Worm (Caenorhabditis elegans) whole organism, L4 larva: ENCODE measurements around the gene gpa-6.
A peak's percentile ranks its signal among the peaks of the same experiment; 100 is the strongest.

ENCODE experiments used
- F26F4.8 ChIP-seq: fragments of 200-800 bp; sonication (Bioruptor generic); conservative IDR thresholded peaks from 2 replicates; pipeline ENCODE4 v1.3.6; 2022; ENCODE audit warnings: missing genetic modification characterization, missing compliant biosample characterization
- F49E8.2 ChIP-seq: sonication (generic microtip); optimal IDR thresholded peaks from 2 replicates; lab custom pipeline; 2016; ENCODE audit warnings: missing compliant biosample characterization, mild to moderate bottlenecking, missing genetic modification characterization, borderline replicate concordance
- R02D3.7 ChIP-seq: fragments of 150-350 bp; sonication (generic microtip); optimal IDR thresholded peaks from 3 replicates; lab custom pipeline; 2014; ENCODE audit warnings: missing biosample characterization, missing genetic modification characterization
- Y48G9A.11 ChIP-seq: fragments of 200-800 bp; sonication (Bioruptor generic); IDR thresholded peaks from 2 replicates; pipeline ENCODE4 v1.3.6; 2022; ENCODE audit warnings: missing genetic modification reagents, missing genetic modification characterization, missing compliant biosample characterization
- ZK337.2 ChIP-seq: fragments of 200-800 bp; sonication (Bioruptor generic); IDR thresholded peaks from 2 replicates; pipeline ENCODE4 v1.3.6; 2022; ENCODE audit warnings: missing genetic modification reagents, missing genetic modification characterization, missing compliant biosample characterization
- aha-1 ChIP-seq: fragments of 150-350 bp; peaks from one replicate; lab custom pipeline; 2014; ENCODE audit warnings: missing biosample characterization, missing genetic modification characterization
- aly-2 ChIP-seq: sonication (generic microtip); optimal IDR thresholded peaks from 2 replicates; lab custom pipeline; 2018; ENCODE audit warnings: missing biosample characterization, missing genetic modification characterization
- ceh-28 ChIP-seq: fragments of 150-350 bp; optimal IDR thresholded peaks from 2 replicates; lab custom pipeline; 2014; ENCODE audit warnings: missing biosample characterization, missing genetic modification reagents, missing genetic modification characterization
- ceh-44 ChIP-seq: fragments of 200-800 bp; sonication (Bioruptor generic); IDR thresholded peaks from 2 replicates; pipeline ENCODE4 v1.3.6; 2022; ENCODE audit warnings: missing genetic modification reagents, missing genetic modification characterization, missing compliant biosample characterization
- ceh-82 ChIP-seq: sonication (generic microtip); optimal IDR thresholded peaks from 2 replicates; lab custom pipeline; 2017; ENCODE audit warnings: missing biosample characterization, missing genetic modification characterization
- ces-1 ChIP-seq: fragments of 150-350 bp; sonication (generic microtip); optimal IDR thresholded peaks from 4 replicates; lab custom pipeline; 2014; ENCODE audit warnings: missing biosample characterization, missing genetic modification reagents, missing genetic modification characterization
- cey-2 ChIP-seq: sonication (generic microtip); optimal IDR thresholded peaks from 3 replicates; lab custom pipeline; 2017; ENCODE audit warnings: missing genetic modification characterization, mild to moderate bottlenecking, missing compliant biosample characterization, antibody characterized with exemption, borderline replicate concordance; ENCODE audit not compliant: insufficient read depth
- ctbp-1 ChIP-seq: fragments of 200-800 bp; sonication (Bioruptor generic); IDR thresholded peaks from 2 replicates; pipeline ENCODE4 v1.3.6; 2022; ENCODE audit warnings: missing genetic modification reagents, missing genetic modification characterization, missing compliant biosample characterization
- daf-12 ChIP-seq: fragments of 150-350 bp; optimal IDR thresholded peaks from 2 replicates; lab custom pipeline; 2014; ENCODE audit warnings: missing biosample characterization, missing genetic modification reagents, missing genetic modification characterization
- daf-19 ChIP-seq: fragments of 200-800 bp; sonication (Bioruptor generic); conservative IDR thresholded peaks from 2 replicates; pipeline ENCODE4 v1.3.6; 2022; ENCODE audit warnings: missing genetic modification characterization, missing compliant biosample characterization
- daf-8 ChIP-seq: fragments of 200-800 bp; sonication (Bioruptor generic); IDR thresholded peaks from 2 replicates; pipeline ENCODE4 v1.3.6; 2022; ENCODE audit warnings: missing genetic modification characterization, missing compliant biosample characterization
- dmd-8 ChIP-seq: fragments of 200-800 bp; sonication (Bioruptor generic); IDR thresholded peaks from 2 replicates; pipeline ENCODE4 v1.3.6; 2022; ENCODE audit warnings: missing genetic modification characterization, missing compliant biosample characterization
- dpl-1 ChIP-seq: fragments of 150-350 bp; optimal IDR thresholded peaks from 2 replicates; lab custom pipeline; 2014; ENCODE audit warnings: missing biosample characterization, missing genetic modification reagents, missing genetic modification characterization
- egl-27 ChIP-seq: sonication (generic microtip); optimal IDR thresholded peaks from 3 replicates; lab custom pipeline; 2017; ENCODE audit warnings: missing biosample characterization, missing genetic modification reagents, missing genetic modification characterization
- egl-43 ChIP-seq: fragments of 200-800 bp; sonication (Bioruptor generic); IDR thresholded peaks from 2 replicates; pipeline ENCODE4 v1.3.6; 2022; ENCODE audit warnings: missing genetic modification reagents, missing genetic modification characterization, missing compliant biosample characterization
- fkh-10 ChIP-seq: fragments of 150-350 bp; optimal IDR thresholded peaks from 2 replicates; lab custom pipeline; 2014; ENCODE audit warnings: missing biosample characterization, missing genetic modification reagents, missing genetic modification characterization
- hlh-30 ChIP-seq: sonication (generic microtip); optimal IDR thresholded peaks from 2 replicates; lab custom pipeline; 2017; ENCODE audit warnings: antibody characterized with exemption, mild to moderate bottlenecking, missing genetic modification characterization, missing compliant biosample characterization; ENCODE audit not compliant: insufficient read depth
- jun-1 ChIP-seq: fragments of 150-350 bp; optimal IDR thresholded peaks from 2 replicates; lab custom pipeline; 2014; ENCODE audit warnings: missing biosample characterization, missing genetic modification reagents, missing genetic modification characterization
- lin-38 ChIP-seq: fragments of 200-800 bp; sonication (Bioruptor generic); IDR thresholded peaks from 2 replicates; pipeline ENCODE4 v1.3.6; 2022; ENCODE audit warnings: missing genetic modification reagents, missing genetic modification characterization, missing compliant biosample characterization
- lin-39 ChIP-seq: fragments of 150-350 bp; optimal IDR thresholded peaks from 2 replicates; lab custom pipeline; 2014; ENCODE audit warnings: missing biosample characterization, missing genetic modification reagents, missing genetic modification characterization
- lsy-2 ChIP-seq, 2 experiments: fragments of 150-350 bp in 1 of 2; sonication (generic microtip) in 1 of 2; optimal IDR thresholded peaks; 2 replicates each; lab custom pipeline; 2014 to 2017; ENCODE audit warnings: missing biosample characterization in 2 of 2, missing genetic modification characterization in 2 of 2
- mdt-29 ChIP-seq: fragments of 200-800 bp; sonication (Bioruptor generic); IDR thresholded peaks from 2 replicates; pipeline ENCODE4 v1.3.6; 2022; ENCODE audit warnings: missing genetic modification reagents, missing genetic modification characterization, missing compliant biosample characterization
- mep-1 ChIP-seq: fragments of 150-350 bp; sonication (generic microtip); optimal IDR thresholded peaks from 3 replicates; lab custom pipeline; 2014; ENCODE audit warnings: missing biosample characterization, missing genetic modification characterization
- mes-2 ChIP-seq: sonication (generic microtip); optimal IDR thresholded peaks from 2 replicates; lab custom pipeline; 2016; ENCODE audit warnings: missing genotype, mild to moderate bottlenecking, missing genetic modification characterization, missing compliant biosample characterization; ENCODE audit not compliant: poor library complexity, severe bottlenecking
- mxl-3 ChIP-seq: fragments of 200-800 bp; sonication (Bioruptor generic); optimal IDR thresholded peaks from 2 replicates; lab custom pipeline; 2018; ENCODE audit warnings: mild to moderate bottlenecking, missing genetic modification characterization, missing compliant biosample characterization
- nhr-102 ChIP-seq: sonication (generic microtip); optimal IDR thresholded peaks from 2 replicates; lab custom pipeline; 2016; ENCODE audit warnings: mild to moderate bottlenecking, missing genetic modification characterization, moderate library complexity, missing compliant biosample characterization
- nhr-25 ChIP-seq: sonication (generic microtip); optimal IDR thresholded peaks from 2 replicates; lab custom pipeline; 2017; ENCODE audit warnings: missing genetic modification characterization, mild to moderate bottlenecking, missing compliant biosample characterization, antibody characterized with exemption, moderate library complexity, borderline replicate concordance; ENCODE audit not compliant: insufficient read depth
- nhr-28 ChIP-seq: fragments of 150-350 bp; optimal IDR thresholded peaks from 2 replicates; lab custom pipeline; 2014; ENCODE audit warnings: missing biosample characterization, missing genetic modification characterization
- nhr-42 ChIP-seq: fragments of 200-800 bp; sonication (Bioruptor generic); IDR thresholded peaks from 2 replicates; pipeline ENCODE4 v1.3.6; 2022; ENCODE audit warnings: missing genetic modification characterization, missing compliant biosample characterization
- nhr-6 ChIP-seq: fragments of 150-350 bp; optimal IDR thresholded peaks from 2 replicates; lab custom pipeline; 2014; ENCODE audit warnings: missing biosample characterization, missing genetic modification characterization
- saeg-2 ChIP-seq: fragments of 200-800 bp; sonication (Bioruptor generic); IDR thresholded peaks from 2 replicates; pipeline ENCODE4 v1.3.6; 2022; ENCODE audit warnings: missing genetic modification reagents, missing genetic modification characterization, missing compliant biosample characterization
- snpc-4 ChIP-seq: fragments of 150-350 bp; optimal IDR thresholded peaks from 2 replicates; lab custom pipeline; 2014; ENCODE audit warnings: missing biosample characterization, missing genetic modification characterization
- spr-1 ChIP-seq: sonication (generic microtip); optimal IDR thresholded peaks from 2 replicates; lab custom pipeline; 2016; ENCODE audit warnings: mild to moderate bottlenecking, missing genetic modification characterization, missing compliant biosample characterization
- tag-97 ChIP-seq: fragments of 200-800 bp; sonication (Bioruptor generic); IDR thresholded peaks from 2 replicates; pipeline ENCODE4 v1.3.6; 2022; ENCODE audit warnings: missing genetic modification characterization, missing compliant biosample characterization
- tra-1 ChIP-seq: fragments of 200-800 bp; sonication (Bioruptor generic); IDR thresholded peaks from 2 replicates; pipeline ENCODE4 v1.3.6; 2022; ENCODE audit warnings: missing genetic modification reagents, missing genetic modification characterization, missing compliant biosample characterization
- unc-130 ChIP-seq: sonication (generic microtip); optimal IDR thresholded peaks from 2 replicates; lab custom pipeline; 2016; ENCODE audit warnings: missing genetic modification reagents, missing genetic modification characterization, missing compliant biosample characterization
- unc-39 ChIP-seq: sonication (generic microtip); optimal IDR thresholded peaks from 2 replicates; lab custom pipeline; 2017; ENCODE audit warnings: missing biosample characterization, missing genetic modification characterization
- unc-62 ChIP-seq, 3 experiments: fragments of 150-350 bp in 1 of 3; sonication (generic microtip); optimal IDR thresholded peaks in 2 of 3; peaks in 1 of 3; 1 replicate in 1 of 3; 2 replicates in 2 of 3; lab custom pipeline; 2014 to 2017; ENCODE audit warnings: missing biosample characterization in 3 of 3, missing genetic modification characterization in 3 of 3, missing genetic modification reagents in 3 of 3, missing genotype in 1 of 3
- zag-1 ChIP-seq: fragments of 150-350 bp; optimal IDR thresholded peaks from 2 replicates; lab custom pipeline; 2014; ENCODE audit warnings: missing biosample characterization, missing genetic modification characterization
- zip-2 ChIP-seq: fragments of 150-350 bp; optimal IDR thresholded peaks from 2 replicates; lab custom pipeline; 2014; ENCODE audit warnings: missing biosample characterization, missing genetic modification characterization

Gene gpa-6

ce11 chrX:13144975-13145618 is 45.9 kb upstream of the gpa-6 start (continued):
- TF ChIP-seq F26F4.8, result no peak
- peak; percentile 88 for TF ChIP-seq spr-1 (tag; lab: Kevin White, UChicago)
- TF ChIP-seq jun-1 (tag; lab: Kevin White, UChicago), result peak; percentile 87
- TF ChIP-seq cey-2 (tag; lab: Kevin White, UChicago), result peak; percentile 26
- peak; percentile 40 for TF ChIP-seq ces-1
- peak; percentile 53 for TF ChIP-seq dpl-1 (GFP tag; lab: Kevin White, UChicago)
- TF ChIP-seq egl-27 (tag; lab: Kevin White, UChicago), result peak; percentile 91
- TF ChIP-seq mdt-29 (GFP tag; lab: Robert Waterston, UW), result peak; percentile 94
- TF ChIP-seq R02D3.7 (tag; lab: Kevin White, UChicago), result no peak
- no peak for TF ChIP-seq ceh-82 (tag; lab: Kevin White, UChicago)
- peak; percentile 89 for TF ChIP-seq saeg-2 (GFP tag; lab: Robert Waterston, UW)
- no peak for TF ChIP-seq daf-8
- no peak for TF ChIP-seq aly-2 (tag; lab: Kevin White, UChicago)
- peak; percentile 98 for TF ChIP-seq mep-1
- no peak for TF ChIP-seq F49E8.2
- peak; percentile 100 for TF ChIP-seq aha-1 (tag; lab: Kevin White, UChicago)
- 0 out of 2 replicates have a peak, but pooled peaks have one; percentile 16 for TF ChIP-seq ZK337.2 (GFP tag; lab: Robert Waterston, UW)
- TF ChIP-seq ceh-28 (tag; lab: Kevin White, UChicago), result peak; percentile 69
- TF ChIP-seq daf-12 (tag; lab: Kevin White, UChicago), result no peak
- peak; percentile 96 for TF ChIP-seq fkh-10
- TF ChIP-seq mes-2 (tag; lab: Kevin White, UChicago), result peak; percentile 80
- TF ChIP-seq, all 104 proteins: peak for 77

ce11 chrX:13145988-13146873 is 44.8 kb upstream of the gpa-6 start:
- peak in 1 of 2 experiments; percentile 87 for TF ChIP-seq unc-62 (GFP tag; optimal IDR thresholded peaks at IDR 0.05 in 1 of 2; lab: Kevin White, UChicago)
- no peak for TF ChIP-seq unc-62 (tag; optimal IDR thresholded peaks at IDR 0.05; lab: Kevin White, UChicago)
- TF ChIP-seq lin-38 (GFP tag; lab: Robert Waterston, UW), result no peak
- TF ChIP-seq nhr-6 (tag; lab: Kevin White, UChicago), result no peak
- TF ChIP-seq tag-97, result no peak
- no peak for TF ChIP-seq lin-39 (tag; lab: Kevin White, UChicago)
- no peak for TF ChIP-seq unc-130
- peak; percentile 95 for TF ChIP-seq aha-1 (tag; lab: Kevin White, UChicago)
- TF ChIP-seq nhr-102, result no peak
- TF ChIP-seq jun-1 (tag; lab: Kevin White, UChicago), result no peak
- TF ChIP-seq hlh-30 (tag; lab: Kevin White, UChicago), result no peak
- TF ChIP-seq nhr-28 (tag; lab: Kevin White, UChicago), result no peak
- TF ChIP-seq, all 104 proteins: peak for 2

- TF ChIP-seq snpc-4 (tag; lab: Kevin White, UChicago) (no peak), saeg-2 (GFP tag; lab: Robert Waterston, UW) (no peak), zip-2 (no peak), ces-1 (no peak), R02D3.7 (tag; lab: Kevin White, UChicago) (no peak), nhr-25 (tag; lab: Kevin White, UChicago) (no peak), dmd-8 (no peak), nhr-42 (GFP tag; lab: Robert Waterston, UW) (no peak), ctbp-1 (GFP tag; lab: Robert Waterston, UW) (no peak), unc-130 (no peak), zag-1 (tag; lab: Kevin White, UChicago) (no peak), jun-1 (tag; lab: Kevin White, UChicago) (no peak), nhr-102 (no peak), egl-43 (GFP tag; lab: Robert Waterston, UW) (no peak), mxl-3 (GFP tag; lab: Kevin White, UChicago) (peak; percentile 65), tra-1 (GFP tag; lab: Robert Waterston, UW) (peak; percentile 30; the same call in 1 of the 2 replicates), unc-39 (no peak), lsy-2 (tag; optimal IDR thresholded peaks at IDR 0.05; lab: Kevin White, UChicago) (no peak), egl-27 (tag; lab: Kevin White, UChicago) (no peak), daf-19 (GFP tag; lab: Robert Waterston, UW) (no peak), Y48G9A.11 (GFP tag; lab: Robert Waterston, UW) (no peak), ceh-44 (GFP tag; lab: Robert Waterston, UW) (no peak)
These were observed 43.9 kb upstream of the gpa-6 start for ce11 chrX:13147105-13147504.
